Worm (Caenorhabditis elegans) whole organism, L3 larva: ENCODE data around the gene K09B11.5.

ENCODE experiments used
- ZK546.5 ChIP-seq: sonication (generic microtip); optimal IDR thresholded peaks from 2 replicates; lab custom pipeline; 2017; ENCODE audit warnings: missing biosample characterization, missing genetic modification characterization
- ama-1 ChIP-seq: fragments of 150-350 bp; optimal IDR thresholded peaks from 2 replicates; lab custom pipeline; 2018
- ceh-16 ChIP-seq: sonication (generic microtip); optimal IDR thresholded peaks from 2 replicates; lab custom pipeline; 2017; ENCODE audit warnings: missing biosample characterization, missing genetic modification characterization
- ceh-82 ChIP-seq: fragments of 150-350 bp; optimal IDR thresholded peaks from 2 replicates; lab custom pipeline; 2014; ENCODE audit warnings: missing biosample characterization, missing genetic modification characterization
- ceh-9 ChIP-seq: sonication (generic microtip); optimal IDR thresholded peaks from 2 replicates; lab custom pipeline; 2018; ENCODE audit warnings: missing biosample characterization, missing genetic modification characterization
- egl-5 ChIP-seq: fragments of 150-350 bp; optimal IDR thresholded peaks from 2 replicates; lab custom pipeline; 2017; ENCODE audit warnings: missing biosample characterization, missing genetic modification reagents, missing genetic modification characterization, inconsistent platforms
- elt-1 ChIP-seq: fragments of 150-350 bp; optimal IDR thresholded peaks from 2 replicates; lab custom pipeline; 2014; ENCODE audit warnings: missing biosample characterization, missing genetic modification characterization
- elt-2 ChIP-seq: sonication (generic microtip); optimal IDR thresholded peaks from 2 replicates; lab custom pipeline; 2016; ENCODE audit warnings: missing genetic modification reagents, mild to moderate bottlenecking, missing genetic modification characterization, missing compliant biosample characterization
- elt-3 ChIP-seq, 3 experiments: fragments of 150-350 bp in 1 of 3; sonication (generic microtip) in 2 of 3; optimal IDR thresholded peaks; 2 replicates in 2 of 3; 4 replicates in 1 of 3; lab custom pipeline; 2014 to 2017; ENCODE audit warnings: missing biosample characterization in 3 of 3, missing genetic modification characterization in 3 of 3
- fkh-2 ChIP-seq: fragments of 150-350 bp; optimal IDR thresholded peaks from 2 replicates; lab custom pipeline; 2014; ENCODE audit warnings: missing biosample characterization, missing genetic modification reagents, missing genetic modification characterization
- fos-1 ChIP-seq: fragments of 150-350 bp; optimal IDR thresholded peaks from 2 replicates; lab custom pipeline; 2014; ENCODE audit warnings: missing biosample characterization, missing genetic modification characterization
- hmg-11 ChIP-seq: sonication (generic microtip); optimal IDR thresholded peaks from 2 replicates; lab custom pipeline; 2016; ENCODE audit warnings: missing genetic modification characterization, missing compliant biosample characterization
- lin-39 ChIP-seq: fragments of 150-350 bp; optimal IDR thresholded peaks from 2 replicates; lab custom pipeline; 2018; ENCODE audit warnings: missing biosample characterization, missing genetic modification reagents, missing genetic modification characterization
- mdl-1 ChIP-seq: fragments of 150-350 bp; optimal IDR thresholded peaks from 2 replicates; lab custom pipeline; 2014; ENCODE audit warnings: missing biosample characterization, missing genetic modification characterization
- nhr-12 ChIP-seq: fragments of 150-350 bp; optimal IDR thresholded peaks from 2 replicates; lab custom pipeline; 2014; ENCODE audit warnings: missing biosample characterization, missing genetic modification characterization
- nhr-23 ChIP-seq: fragments of 150-350 bp; optimal IDR thresholded peaks from 2 replicates; lab custom pipeline; 2014; ENCODE audit warnings: missing biosample characterization, missing genetic modification reagents, missing genetic modification characterization
- nhr-237 ChIP-seq: fragments of 150-350 bp; optimal IDR thresholded peaks from 2 replicates; lab custom pipeline; 2014; ENCODE audit warnings: missing biosample characterization, missing genetic modification characterization
- nhr-25 ChIP-seq: sonication (generic microtip); optimal IDR thresholded peaks from 2 replicates; lab custom pipeline; 2017; ENCODE audit warnings: missing biosample characterization, missing genetic modification characterization
- nhr-43 ChIP-seq: sonication (generic microtip); optimal IDR thresholded peaks from 2 replicates; lab custom pipeline; 2016; ENCODE audit warnings: mild to moderate bottlenecking, missing genetic modification characterization, missing compliant biosample characterization; ENCODE audit not compliant: poor library complexity, severe bottlenecking
- nhr-67 ChIP-seq: fragments of 150-350 bp; optimal IDR thresholded peaks from 2 replicates; lab custom pipeline; 2014; ENCODE audit warnings: missing biosample characterization, missing genetic modification characterization
- nhr-76 ChIP-seq: fragments of 150-350 bp; sonication (generic microtip); optimal IDR thresholded peaks from 5 replicates; lab custom pipeline; 2014; ENCODE audit warnings: missing biosample characterization, missing genetic modification characterization
- pha-4 ChIP-seq: fragments of 150-350 bp; optimal IDR thresholded peaks from 2 replicates; lab custom pipeline; 2014; ENCODE audit warnings: missing biosample characterization, missing genetic modification reagents, missing genetic modification characterization
- pqm-1 ChIP-seq: fragments of 150-350 bp; optimal IDR thresholded peaks from 2 replicates; lab custom pipeline; 2017; ENCODE audit warnings: missing biosample characterization, missing genetic modification characterization, inconsistent platforms
- skn-1 ChIP-seq: fragments of 150-350 bp; optimal IDR thresholded peaks from 2 replicates; lab custom pipeline; 2014; ENCODE audit warnings: missing biosample characterization, missing genetic modification characterization
- snpc-4 ChIP-seq: fragments of 150-350 bp; optimal IDR thresholded peaks from 2 replicates; lab custom pipeline; 2014; ENCODE audit warnings: missing biosample characterization, missing genetic modification characterization
- tbx-2 ChIP-seq: sonication (generic microtip); optimal IDR thresholded peaks from 2 replicates; lab custom pipeline; 2016; ENCODE audit warnings: mild to moderate bottlenecking, missing genetic modification characterization, missing compliant biosample characterization
- unc-39 ChIP-seq: sonication (generic microtip); optimal IDR thresholded peaks from 4 replicates; lab custom pipeline; 2017; ENCODE audit warnings: missing biosample characterization, missing genetic modification characterization
- unc-62 ChIP-seq: fragments of 150-350 bp; sonication (generic microtip); optimal IDR thresholded peaks from 4 replicates; lab custom pipeline; 2014; ENCODE audit warnings: missing biosample characterization, missing genetic modification reagents, missing genetic modification characterization
- zag-1 ChIP-seq: fragments of 150-350 bp; optimal IDR thresholded peaks from 2 replicates; lab custom pipeline; 2014; ENCODE audit warnings: missing biosample characterization, missing genetic modification characterization
- ztf-11 ChIP-seq: fragments of 150-350 bp; optimal IDR thresholded peaks from 2 replicates; lab custom pipeline; 2014; ENCODE audit warnings: missing biosample characterization, missing genetic modification characterization
- ztf-4 ChIP-seq: fragments of 150-350 bp; optimal IDR thresholded peaks from 2 replicates; lab custom pipeline; 2014; ENCODE audit warnings: missing biosample characterization, missing genetic modification characterization

The K09B11.5 gene

DNA sequence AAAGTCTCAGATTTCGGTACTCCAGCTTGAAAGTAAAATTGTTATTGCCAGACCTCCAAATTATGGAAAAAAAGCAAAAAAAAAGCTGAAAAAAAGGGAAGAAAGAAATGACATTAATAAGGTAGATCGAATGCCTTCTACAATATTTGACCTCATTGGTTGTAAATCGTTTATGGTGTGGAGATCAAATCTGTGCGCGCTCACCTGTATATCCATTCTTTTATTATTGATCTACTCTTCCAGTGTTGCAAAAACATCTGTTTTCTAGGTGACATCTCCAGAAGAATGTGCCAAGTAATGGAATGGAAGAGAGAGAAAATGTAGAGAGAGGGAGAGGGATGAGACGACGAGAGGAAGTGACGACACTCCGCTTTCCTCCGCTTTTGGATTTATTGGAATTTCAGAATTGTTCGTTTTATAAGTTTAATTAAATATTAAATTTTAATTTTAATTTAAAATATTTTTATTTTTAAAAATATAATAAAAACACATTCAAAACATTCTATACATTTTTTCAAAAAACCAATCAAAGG is 18.0 kb downstream of the K09B11.5 start, which contains the start of the genes pik-1 and aptf-2:
Gene pik-1 (plus strand): TSS at position 303 of the 533 bp plus-strand sequence.
Gene aptf-2 (minus strand): TSS at position 313 of the 533 bp plus-strand sequence.
- TF ChIP-seq nhr-12 (tag; lab: Kevin White, UChicago) = no peak
- no peak for TF ChIP-seq nhr-237 (tag; lab: Kevin White, UChicago)
- peak; percentile 8 for TF ChIP-seq hmg-11
- TF ChIP-seq nhr-67 (tag; lab: Kevin White, UChicago) = no peak
- peak; percentile 47 for TF ChIP-seq pha-4 (tag; lab: Kevin White, UChicago)
- TF ChIP-seq fos-1 (tag; lab: Kevin White, UChicago) = no peak

DNA sequence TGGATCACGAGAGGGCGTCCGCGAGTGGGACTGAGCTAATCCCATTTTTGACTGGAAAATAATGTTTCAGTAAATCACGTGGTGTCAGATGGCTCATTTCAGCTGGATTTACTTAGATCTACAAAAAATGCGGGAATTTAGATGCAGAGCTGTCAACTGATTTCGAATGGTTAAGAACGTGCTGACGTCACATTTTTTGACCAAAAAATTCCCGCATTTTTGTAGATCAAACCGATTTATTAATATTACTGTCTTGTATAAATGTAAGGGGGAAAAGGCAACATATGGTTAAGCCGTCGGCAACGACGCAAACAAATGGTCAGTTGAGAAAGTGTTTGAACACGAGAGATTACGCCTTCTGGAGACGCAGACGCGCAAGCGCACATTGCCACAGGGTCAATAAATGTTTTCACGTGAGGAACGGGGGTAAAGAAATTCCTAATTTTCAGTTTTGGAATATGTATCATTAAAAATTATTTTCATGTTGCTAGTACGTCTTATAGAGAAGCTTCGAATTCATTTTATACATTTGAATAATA is 20.9 kb downstream of the K09B11.5 start, which contains the start of gene gcl-1:
Gene gcl-1 (minus strand): TSS at position 51 of the 539 bp plus-strand sequence.
- peak; percentile 5 for TF ChIP-seq elt-2 (tag; lab: Kevin White, UChicago)
- TF ChIP-seq ZK546.5 (tag; lab: Kevin White, UChicago) = no peak
- TF ChIP-seq pha-4 (tag; lab: Kevin White, UChicago) = peak; percentile 62
- TF ChIP-seq hmg-11 = peak; percentile 50
- TF ChIP-seq snpc-4 (tag; lab: Kevin White, UChicago) = peak; percentile 25

DNA sequence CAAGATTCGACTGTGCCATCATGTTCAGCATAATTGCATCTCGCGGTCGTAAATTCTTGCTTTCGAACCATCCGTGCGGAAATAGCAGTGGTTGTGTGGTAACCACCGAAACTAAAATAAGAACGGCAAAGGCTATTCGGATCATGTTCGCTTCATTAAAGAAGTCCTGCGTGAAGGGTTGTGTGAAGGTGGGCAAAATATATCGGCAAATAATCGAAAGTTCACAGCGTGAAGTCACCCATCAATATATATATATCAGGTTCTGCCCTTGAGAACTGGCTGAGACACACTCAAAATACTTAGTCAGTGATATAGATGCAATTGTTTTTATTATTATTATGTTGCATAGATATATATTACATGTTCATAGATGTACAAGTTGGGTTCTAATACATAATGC is 25.8 kb downstream of the K09B11.5 start, which contains the start of gene Y62E10A.19:
Gene Y62E10A.19 (minus strand): TSS at position 289 of the 400 bp plus-strand sequence.
- TF ChIP-seq nhr-25 (tag; lab: Kevin White, UChicago) (peak; percentile 30), ama-1 (lab: Kevin White, UChicago) (no peak)
- TF ChIP-seq, all 47 proteins: peak for 1

DNA sequence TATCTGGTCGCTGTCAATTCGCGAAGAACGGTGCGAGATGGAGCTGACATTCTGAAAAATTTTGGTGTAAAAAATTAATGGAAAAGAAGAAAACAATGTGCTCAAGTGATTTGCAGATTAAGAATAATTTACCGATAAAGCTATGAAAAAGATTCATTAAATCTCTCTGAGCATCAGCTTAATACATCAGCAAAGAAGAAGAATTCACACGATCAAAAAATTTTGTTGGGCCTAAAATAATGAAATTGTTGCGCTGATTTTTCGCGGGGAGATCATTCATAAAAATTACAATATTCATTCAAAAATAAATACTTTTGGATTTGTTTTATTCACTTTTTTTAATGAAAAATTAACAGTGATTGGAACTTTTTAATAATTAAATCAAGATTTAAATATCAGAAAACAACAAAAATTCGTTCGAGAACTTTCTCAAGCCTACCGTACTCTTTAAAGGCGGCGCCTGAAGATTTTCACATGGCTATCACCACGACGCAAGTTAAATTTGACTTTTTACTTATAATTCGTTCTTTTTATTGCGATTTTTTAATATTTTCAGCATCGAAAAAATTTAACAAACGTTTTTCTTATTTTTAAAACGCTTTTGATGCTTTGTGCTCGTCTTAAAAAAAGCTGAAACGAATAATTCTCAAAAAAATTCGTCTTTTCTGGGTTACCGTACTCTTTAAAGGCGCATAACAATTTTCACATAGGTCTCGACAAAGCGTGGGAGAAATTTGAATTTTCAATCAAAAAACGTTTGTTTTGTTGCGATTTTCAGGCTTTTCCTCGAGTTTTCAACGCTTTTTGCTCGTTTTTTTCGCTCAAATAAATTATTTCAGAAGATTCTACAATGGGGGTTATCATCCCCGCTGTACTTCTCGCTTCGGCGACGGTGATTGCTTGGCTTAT is 33.1 kb downstream of the K09B11.5 start, which contains the start of the genes memi-2 and cyp-31A5:
Gene memi-2 (minus strand): TSS at position 51 of the 909 bp plus-strand sequence.
Gene cyp-31A5 (plus strand): TSS at position 834 of the 909 bp plus-strand sequence.
- no peak for TF ChIP-seq egl-5 (tag; lab: Kevin White, UChicago)

DNA sequence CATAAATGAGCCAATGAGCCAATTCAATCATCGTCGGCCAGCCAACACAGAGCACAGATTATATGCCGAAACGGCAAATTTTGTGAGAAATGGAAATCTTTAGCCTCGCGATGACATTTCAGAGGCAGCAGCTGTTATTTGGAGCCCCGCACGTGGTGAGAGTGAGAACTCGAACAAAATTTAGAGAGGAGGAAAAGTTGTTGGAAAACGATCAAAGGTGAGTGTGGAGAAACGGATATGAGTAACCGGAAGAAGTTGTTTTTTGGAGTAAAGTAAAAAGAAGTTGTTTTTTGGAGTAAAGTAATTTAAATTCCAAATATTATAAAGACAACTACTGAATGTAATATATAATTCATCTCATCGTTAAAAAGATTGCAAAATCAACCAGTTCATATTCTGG is 35.1 kb downstream of the K09B11.5 start, which contains the start of gene Y62E10A.13:
Gene Y62E10A.13 (minus strand): TSS at position 326 of the 400 bp plus-strand sequence.
- TF ChIP-seq ztf-4 (tag; lab: Kevin White, UChicago) = no peak
- TF ChIP-seq fos-1 (tag; lab: Kevin White, UChicago) = no peak
- no peak for TF ChIP-seq snpc-4 (tag; lab: Kevin White, UChicago)
- TF ChIP-seq unc-39 (tag; lab: Kevin White, UChicago) = no peak
- TF ChIP-seq elt-3 (tag; optimal IDR thresholded peaks at IDR 0.05; lab: Kevin White, UChicago) = no peak
- TF ChIP-seq nhr-43 = no peak
- TF ChIP-seq unc-62 = no peak
- TF ChIP-seq nhr-25 (tag; lab: Kevin White, UChicago) = no peak
- TF ChIP-seq lin-39 (tag; lab: Kevin White, UChicago) = no peak
- TF ChIP-seq tbx-2 (tag; lab: Kevin White, UChicago) = no peak
- no peak for TF ChIP-seq nhr-237 (tag; lab: Kevin White, UChicago)
- TF ChIP-seq egl-5 (tag; lab: Kevin White, UChicago) = no peak
- TF ChIP-seq zag-1 (tag; lab: Kevin White, UChicago) = no peak
- no peak for TF ChIP-seq ztf-11 (tag; lab: Kevin White, UChicago)
- no peak for TF ChIP-seq nhr-67 (tag; lab: Kevin White, UChicago)
- no peak for TF ChIP-seq ceh-9 (tag; lab: Kevin White, UChicago)
- no peak for TF ChIP-seq ama-1 (lab: Kevin White, UChicago)
- TF ChIP-seq nhr-23 = no peak
- TF ChIP-seq skn-1 (tag; lab: Kevin White, UChicago) = no peak

DNA sequence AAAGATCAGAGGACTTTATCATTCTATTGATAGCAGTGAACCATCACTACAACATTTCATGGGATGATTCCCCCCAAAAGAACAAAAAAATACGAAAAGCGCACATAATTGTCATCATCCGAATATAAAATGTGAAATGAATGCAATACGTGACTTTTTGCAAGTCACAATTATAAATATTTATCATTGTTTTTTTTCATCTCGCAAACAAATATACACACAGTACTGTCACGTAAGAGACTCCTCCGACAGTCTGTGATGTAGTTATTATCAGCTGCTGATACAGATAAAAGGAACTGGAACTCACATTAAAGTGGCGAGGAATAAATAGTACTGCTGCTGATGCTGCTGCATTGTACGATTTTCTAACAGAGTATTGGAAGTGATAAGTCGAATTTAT is 37.4 kb downstream of the K09B11.5 start:
- TF ChIP-seq pha-4 (tag; lab: Kevin White, UChicago) (peak; percentile 78), ZK546.5 (tag; lab: Kevin White, UChicago) (no peak), elt-1 (no peak), mdl-1 (tag; lab: Kevin White, UChicago) (no peak), nhr-76 (no peak), elt-2 (tag; lab: Kevin White, UChicago) (peak; percentile 90), nhr-43 (peak; percentile 8), fkh-2 (tag; lab: Kevin White, UChicago) (no peak), ceh-9 (tag; lab: Kevin White, UChicago) (no peak), ceh-82 (no peak), skn-1 (tag; lab: Kevin White, UChicago) (peak; percentile 73), elt-3 (tag; optimal IDR thresholded peaks at IDR 0.05; lab: Kevin White, UChicago) (peak in 1 of 3 experiments; percentile 15), pqm-1 (tag; lab: Kevin White, UChicago) (peak; percentile 91), tbx-2 (tag; lab: Kevin White, UChicago) (no peak), ceh-16 (tag; lab: Kevin White, UChicago) (no peak)
